Fruit fly (Drosophila melanogaster): ENCODE data around the gene CG42724.

CG42724 gene

DNA sequence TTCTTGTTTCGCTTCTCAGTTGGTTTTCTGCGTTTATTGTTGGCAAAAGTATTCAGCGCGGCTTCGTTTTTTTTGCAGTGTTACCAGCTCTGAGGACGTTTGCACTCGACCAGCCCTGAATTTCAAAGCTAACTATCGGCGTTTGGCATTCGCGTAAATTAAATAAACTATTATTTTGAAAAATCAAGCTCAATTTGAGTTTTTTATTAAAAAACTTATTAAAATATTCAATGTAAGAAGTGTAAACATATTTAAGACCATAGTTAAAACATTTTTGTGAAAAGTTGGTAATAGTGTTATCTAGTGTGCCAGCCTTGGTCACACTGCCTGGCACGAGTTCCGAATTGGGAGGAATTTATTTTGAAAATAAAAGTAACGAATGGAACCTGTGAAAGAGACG, 22.3 kb downstream of the CG42724 start, which contains the start of the genes SmD2 and CG18048:
Gene SmD2 (minus strand): TSS at position 98 of the 400 bp plus-strand sequence.
Gene CG18048 (plus strand): TSS at position 298 of the 400 bp plus-strand sequence.
- TF ChIP-seq CTCF (optimal IDR thresholded peaks at IDR 0.05) (no peak), CG8478 (optimal IDR thresholded peaks at IDR 0.05) (no peak)

- no peak for TF ChIP-seq CG8478 (optimal IDR thresholded peaks at IDR 0.05)
These were observed 24.5 kb downstream of the CG42724 start, which contains the start of gene CG17919 for dm6 chr3R:6343396-6344239. TSS of gene CG17919 (plus strand) at chr3R:6344029.

DNA sequence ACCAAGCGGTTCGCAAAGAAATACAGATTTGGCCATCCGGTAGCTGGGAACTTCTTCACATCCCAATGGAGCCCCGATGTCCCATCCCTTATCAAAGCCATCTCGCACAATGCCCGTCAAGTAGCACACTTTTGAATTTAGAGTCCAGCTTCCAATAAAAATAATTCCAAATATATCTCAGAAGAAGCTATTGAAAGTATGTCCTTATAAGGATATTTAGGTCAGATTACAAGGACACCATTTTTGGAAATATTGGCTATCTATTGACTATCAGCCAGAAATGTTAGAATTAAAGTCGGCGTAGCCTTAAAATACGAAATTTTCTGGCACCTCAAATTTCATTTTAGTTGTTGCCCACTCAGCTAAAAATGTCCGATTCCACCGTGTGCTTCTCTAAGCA, 25.4 kb downstream of the CG42724 start, which contains the start of gene CG10298:
Gene CG10298 (plus strand): TSS at position 301 of the 400 bp plus-strand sequence.
- TF ChIP-seq CTCF (optimal IDR thresholded peaks at IDR 0.05), result no peak
- TF ChIP-seq CG8478 (optimal IDR thresholded peaks at IDR 0.05), result no peak

dm6 chr3R:6341668-6342067, 26.4 kb downstream of the CG42724 start, which contains the start of gene CG17917:
TSS of gene CG17917 (plus strand) at chr3R:6341968.
- TF ChIP-seq CTCF (optimal IDR thresholded peaks at IDR 0.05) (no peak), CG8478 (optimal IDR thresholded peaks at IDR 0.05) (no peak)

DNA sequence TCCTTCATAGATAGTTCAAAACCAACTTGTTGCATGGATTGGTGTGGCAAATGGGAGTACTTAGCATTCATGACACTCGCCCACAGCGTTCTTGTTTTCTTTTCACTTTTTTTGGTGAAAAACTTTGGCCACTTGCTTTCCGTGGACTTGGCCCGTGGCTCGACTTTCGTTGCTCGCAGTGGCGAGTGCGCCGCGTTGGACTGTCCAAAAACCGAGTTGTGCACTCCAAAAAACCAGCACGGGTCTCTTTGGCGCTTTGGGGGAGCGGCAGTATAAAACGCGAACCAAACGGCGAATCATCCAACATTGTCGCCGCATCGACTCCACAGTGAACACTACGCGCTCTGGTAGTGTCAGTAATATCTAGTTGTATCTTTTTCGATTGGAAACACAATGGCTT, 28.3 kb downstream of the CG42724 start, which contains the start of gene Osi20:
Gene Osi20 (plus strand): TSS at position 301 of the 400 bp plus-strand sequence.
- TF ChIP-seq CTCF (optimal IDR thresholded peaks at IDR 0.05) (no peak), CG8478 (optimal IDR thresholded peaks at IDR 0.05) (no peak)

dm6 chr3R:6337397-6337796, 30.7 kb downstream of the CG42724 start:
- no peak for TF ChIP-seq CTCF (optimal IDR thresholded peaks at IDR 0.05)
- TF ChIP-seq CG8478 (optimal IDR thresholded peaks at IDR 0.05), result no peak

- TF ChIP-seq CTCF (optimal IDR thresholded peaks at IDR 0.05), result no peak
- no peak for TF ChIP-seq CG8478 (optimal IDR thresholded peaks at IDR 0.05)
These were observed 33.1 kb downstream of the CG42724 start, which contains the start of gene Osi19 for dm6 chr3R:6334906-6335433. TSS of gene Osi19 (plus strand) at chr3R:6335362.

DNA sequence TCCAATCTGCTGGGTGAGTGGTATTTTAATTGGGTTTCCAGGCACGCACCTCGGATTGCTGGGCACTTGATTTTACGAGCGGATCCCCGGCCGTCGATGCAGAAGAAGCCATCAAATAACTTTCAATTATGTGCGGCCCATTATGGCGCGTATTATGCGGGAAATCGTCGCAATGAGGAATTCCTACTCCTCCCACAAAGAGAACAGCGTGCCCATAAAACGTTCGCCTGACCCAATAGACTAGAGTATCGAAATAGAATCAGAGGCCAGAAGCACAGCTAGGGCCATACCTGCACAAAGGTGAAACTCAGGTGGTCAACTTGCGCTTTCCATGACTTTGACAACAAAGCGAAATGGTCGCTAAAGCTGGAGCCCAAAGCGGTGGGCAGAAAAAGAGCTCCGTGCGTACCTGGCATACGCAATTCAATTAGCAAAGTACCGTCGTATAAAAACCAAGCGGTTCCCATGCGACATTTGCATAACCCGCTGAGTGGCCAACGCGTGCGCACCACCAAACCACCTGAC, 38.3 kb downstream of the CG42724 start, which contains the start of gene Osi18:
Gene Osi18 (plus strand): TSS at position 475 of the 525 bp plus-strand sequence.
- no peak for TF ChIP-seq CG8478 (optimal IDR thresholded peaks at IDR 0.05)
- no peak for TF ChIP-seq CTCF (optimal IDR thresholded peaks at IDR 0.05)

- no peak for TF ChIP-seq CTCF (optimal IDR thresholded peaks at IDR 0.05)
- TF ChIP-seq CG8478 (optimal IDR thresholded peaks at IDR 0.05), result no peak
These were observed 53.0 kb downstream of the CG42724 start for dm6 chr3R:6315078-6315477.
